Worm (Caenorhabditis elegans) whole organism, L3 larva: ENCODE data around the gene Y57G11B.3.

ENCODE experiments used
- R02D3.7 ChIP-seq: fragments of 150-350 bp; optimal IDR thresholded peaks from 2 replicates; lab custom pipeline; 2014; ENCODE audit warnings: missing biosample characterization, missing genetic modification characterization
- ZK546.5 ChIP-seq: sonication (generic microtip); optimal IDR thresholded peaks from 2 replicates; lab custom pipeline; 2017; ENCODE audit warnings: missing biosample characterization, missing genetic modification characterization
- ama-1 ChIP-seq: fragments of 150-350 bp; optimal IDR thresholded peaks from 2 replicates; lab custom pipeline; 2018
- ceh-16 ChIP-seq: sonication (generic microtip); optimal IDR thresholded peaks from 2 replicates; lab custom pipeline; 2017; ENCODE audit warnings: missing biosample characterization, missing genetic modification characterization
- ceh-28 ChIP-seq: fragments of 150-350 bp; optimal IDR thresholded peaks from 2 replicates; lab custom pipeline; 2014; ENCODE audit warnings: missing biosample characterization, missing genetic modification reagents, missing genetic modification characterization
- ceh-82 ChIP-seq: fragments of 150-350 bp; optimal IDR thresholded peaks from 2 replicates; lab custom pipeline; 2014; ENCODE audit warnings: missing biosample characterization, missing genetic modification characterization
- ceh-9 ChIP-seq: sonication (generic microtip); optimal IDR thresholded peaks from 2 replicates; lab custom pipeline; 2018; ENCODE audit warnings: missing biosample characterization, missing genetic modification characterization
- egl-27 ChIP-seq: sonication (generic microtip); optimal IDR thresholded peaks from 4 replicates; lab custom pipeline; 2017; ENCODE audit warnings: missing biosample characterization, missing genetic modification reagents, missing genetic modification characterization
- elt-1 ChIP-seq: fragments of 150-350 bp; optimal IDR thresholded peaks from 2 replicates; lab custom pipeline; 2014; ENCODE audit warnings: missing biosample characterization, missing genetic modification characterization
- elt-2 ChIP-seq: sonication (generic microtip); optimal IDR thresholded peaks from 2 replicates; lab custom pipeline; 2016; ENCODE audit warnings: missing genetic modification reagents, mild to moderate bottlenecking, missing genetic modification characterization, missing compliant biosample characterization
- elt-3 ChIP-seq, 3 experiments: fragments of 150-350 bp in 1 of 3; sonication (generic microtip) in 2 of 3; optimal IDR thresholded peaks; 2 replicates in 2 of 3; 4 replicates in 1 of 3; lab custom pipeline; 2014 to 2017; ENCODE audit warnings: missing biosample characterization in 3 of 3, missing genetic modification characterization in 3 of 3
- eor-1 ChIP-seq, 2 experiments: fragments of 150-350 bp; optimal IDR thresholded peaks; 2 replicates each; lab custom pipeline; 2014 to 2018; ENCODE audit warnings: missing biosample characterization in 2 of 2, missing genetic modification characterization in 2 of 2
- fkh-10 ChIP-seq: sonication (generic microtip); optimal IDR thresholded peaks from 2 replicates; lab custom pipeline; 2017; ENCODE audit warnings: missing biosample characterization, missing genetic modification reagents, missing genetic modification characterization
- fkh-2 ChIP-seq: fragments of 150-350 bp; optimal IDR thresholded peaks from 2 replicates; lab custom pipeline; 2014; ENCODE audit warnings: missing biosample characterization, missing genetic modification reagents, missing genetic modification characterization
- fos-1 ChIP-seq: fragments of 150-350 bp; optimal IDR thresholded peaks from 2 replicates; lab custom pipeline; 2014; ENCODE audit warnings: missing biosample characterization, missing genetic modification characterization
- jun-1 ChIP-seq: fragments of 150-350 bp; optimal IDR thresholded peaks from 2 replicates; lab custom pipeline; 2014; ENCODE audit warnings: missing biosample characterization, missing genetic modification reagents, missing genetic modification characterization
- lin-15B ChIP-seq: fragments of 150-350 bp; optimal IDR thresholded peaks from 2 replicates; lab custom pipeline; 2014; ENCODE audit warnings: missing biosample characterization, missing genetic modification characterization
- lin-39 ChIP-seq: fragments of 150-350 bp; optimal IDR thresholded peaks from 2 replicates; lab custom pipeline; 2018; ENCODE audit warnings: missing biosample characterization, missing genetic modification reagents, missing genetic modification characterization
- mdl-1 ChIP-seq: fragments of 150-350 bp; optimal IDR thresholded peaks from 2 replicates; lab custom pipeline; 2014; ENCODE audit warnings: missing biosample characterization, missing genetic modification characterization
- mml-1 ChIP-seq: fragments of 150-350 bp; sonication (generic microtip); optimal IDR thresholded peaks from 3 replicates; lab custom pipeline; 2014; ENCODE audit warnings: missing biosample characterization, missing genetic modification characterization
- nfya-1 ChIP-seq: sonication (generic microtip); optimal IDR thresholded peaks from 2 replicates; lab custom pipeline; 2017; ENCODE audit warnings: missing genetic modification characterization, mild to moderate bottlenecking, missing compliant biosample characterization, antibody characterized with exemption, moderate library complexity; ENCODE audit not compliant: insufficient read depth
- nhr-12 ChIP-seq: fragments of 150-350 bp; optimal IDR thresholded peaks from 2 replicates; lab custom pipeline; 2014; ENCODE audit warnings: missing biosample characterization, missing genetic modification characterization
- nhr-23 ChIP-seq: fragments of 150-350 bp; optimal IDR thresholded peaks from 2 replicates; lab custom pipeline; 2014; ENCODE audit warnings: missing biosample characterization, missing genetic modification reagents, missing genetic modification characterization
- nhr-237 ChIP-seq: fragments of 150-350 bp; optimal IDR thresholded peaks from 2 replicates; lab custom pipeline; 2014; ENCODE audit warnings: missing biosample characterization, missing genetic modification characterization
- nhr-25 ChIP-seq: sonication (generic microtip); optimal IDR thresholded peaks from 2 replicates; lab custom pipeline; 2017; ENCODE audit warnings: missing biosample characterization, missing genetic modification characterization
- nhr-28 ChIP-seq: fragments of 150-350 bp; optimal IDR thresholded peaks from 2 replicates; lab custom pipeline; 2014; ENCODE audit warnings: missing biosample characterization, missing genetic modification characterization
- nhr-43 ChIP-seq: sonication (generic microtip); optimal IDR thresholded peaks from 2 replicates; lab custom pipeline; 2016; ENCODE audit warnings: mild to moderate bottlenecking, missing genetic modification characterization, missing compliant biosample characterization; ENCODE audit not compliant: poor library complexity, severe bottlenecking
- nhr-67 ChIP-seq: fragments of 150-350 bp; optimal IDR thresholded peaks from 2 replicates; lab custom pipeline; 2014; ENCODE audit warnings: missing biosample characterization, missing genetic modification characterization
- nhr-76 ChIP-seq: fragments of 150-350 bp; sonication (generic microtip); optimal IDR thresholded peaks from 5 replicates; lab custom pipeline; 2014; ENCODE audit warnings: missing biosample characterization, missing genetic modification characterization
- pha-4 ChIP-seq: fragments of 150-350 bp; optimal IDR thresholded peaks from 2 replicates; lab custom pipeline; 2014; ENCODE audit warnings: missing biosample characterization, missing genetic modification reagents, missing genetic modification characterization
- pqm-1 ChIP-seq: fragments of 150-350 bp; optimal IDR thresholded peaks from 2 replicates; lab custom pipeline; 2017; ENCODE audit warnings: missing biosample characterization, missing genetic modification characterization, inconsistent platforms
- sea-2 ChIP-seq: fragments of 150-350 bp; sonication (generic microtip); optimal IDR thresholded peaks from 4 replicates; lab custom pipeline; 2014; ENCODE audit warnings: missing biosample characterization, missing genetic modification reagents, missing genetic modification characterization
- skn-1 ChIP-seq: fragments of 150-350 bp; optimal IDR thresholded peaks from 2 replicates; lab custom pipeline; 2014; ENCODE audit warnings: missing biosample characterization, missing genetic modification characterization
- snpc-4 ChIP-seq: fragments of 150-350 bp; optimal IDR thresholded peaks from 2 replicates; lab custom pipeline; 2014; ENCODE audit warnings: missing biosample characterization, missing genetic modification characterization
- tbx-2 ChIP-seq: sonication (generic microtip); optimal IDR thresholded peaks from 2 replicates; lab custom pipeline; 2016; ENCODE audit warnings: mild to moderate bottlenecking, missing genetic modification characterization, missing compliant biosample characterization
- unc-39 ChIP-seq: sonication (generic microtip); optimal IDR thresholded peaks from 4 replicates; lab custom pipeline; 2017; ENCODE audit warnings: missing biosample characterization, missing genetic modification characterization
- unc-62 ChIP-seq: fragments of 150-350 bp; sonication (generic microtip); optimal IDR thresholded peaks from 4 replicates; lab custom pipeline; 2014; ENCODE audit warnings: missing biosample characterization, missing genetic modification reagents, missing genetic modification characterization
- zag-1 ChIP-seq: fragments of 150-350 bp; optimal IDR thresholded peaks from 2 replicates; lab custom pipeline; 2014; ENCODE audit warnings: missing biosample characterization, missing genetic modification characterization
- ztf-11 ChIP-seq: fragments of 150-350 bp; optimal IDR thresholded peaks from 2 replicates; lab custom pipeline; 2014; ENCODE audit warnings: missing biosample characterization, missing genetic modification characterization
- ztf-4 ChIP-seq: fragments of 150-350 bp; optimal IDR thresholded peaks from 2 replicates; lab custom pipeline; 2014; ENCODE audit warnings: missing biosample characterization, missing genetic modification characterization

Y57G11B.3 gene

DNA sequence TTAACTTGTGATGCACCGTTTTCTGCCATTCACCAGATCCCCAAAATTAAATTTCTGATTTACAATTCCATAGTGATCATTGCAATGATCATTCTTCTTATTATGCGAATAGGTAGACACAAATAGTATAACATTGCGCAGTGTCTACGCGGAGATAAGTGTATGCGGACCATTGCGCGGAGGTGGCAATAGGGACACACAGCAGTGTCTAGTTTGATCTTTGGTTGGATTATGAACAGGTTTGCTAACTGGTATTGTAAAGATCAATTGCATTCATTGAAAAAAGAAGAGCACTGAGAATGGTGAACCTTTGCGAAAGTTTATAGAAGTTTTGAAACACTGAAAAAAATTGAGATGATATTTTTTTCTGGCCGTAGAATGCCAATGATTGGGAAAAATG, 25.1 kb upstream of the Y57G11B.3 start:
- no peak for TF ChIP-seq fkh-2
- TF ChIP-seq elt-2 (tag; lab: Kevin White, UChicago), result no peak
- no peak for TF ChIP-seq nhr-28
- no peak for TF ChIP-seq nhr-12 (tag; lab: Kevin White, UChicago)
- no peak for TF ChIP-seq unc-39 (tag; lab: Kevin White, UChicago)
- TF ChIP-seq zag-1 (tag; lab: Kevin White, UChicago), result no peak
- no peak for TF ChIP-seq nhr-25 (tag; lab: Kevin White, UChicago)
- TF ChIP-seq skn-1, result no peak
- no peak for TF ChIP-seq nfya-1 (tag; lab: Kevin White, UChicago)
- TF ChIP-seq ceh-9 (tag; lab: Kevin White, UChicago), result no peak

DNA sequence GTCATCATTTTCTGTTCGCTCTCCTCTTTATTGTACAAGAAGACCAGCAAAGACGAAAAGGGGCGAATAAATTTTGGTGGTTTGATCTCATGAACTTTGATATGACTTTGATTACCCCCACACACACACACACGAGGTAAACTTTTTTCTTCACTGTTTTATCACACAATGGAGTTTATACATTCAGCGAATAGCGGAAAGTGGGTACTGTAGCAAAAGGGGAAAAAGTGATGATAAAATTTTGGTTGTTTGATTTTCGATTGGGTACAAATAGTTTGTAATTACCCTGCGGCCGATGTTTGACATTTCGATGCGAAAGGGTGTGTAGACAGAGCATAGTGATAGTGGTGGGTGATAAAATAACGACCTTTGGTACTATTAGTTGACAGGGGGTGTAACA, 20.1 kb upstream of the Y57G11B.3 start:
- TF ChIP-seq ceh-28 (tag; lab: Kevin White, UChicago), result peak; percentile 78
- peak; percentile 96 for TF ChIP-seq pha-4 (tag; lab: Kevin White, UChicago)
- peak; percentile 58 for TF ChIP-seq tbx-2 (tag; lab: Kevin White, UChicago)
- no peak for TF ChIP-seq elt-1 (tag; lab: Kevin White, UChicago)
- peak; percentile 54 to 95 (median 88) for TF ChIP-seq elt-3 (tag; optimal IDR thresholded peaks at IDR 0.05; lab: Kevin White, UChicago)
- TF ChIP-seq nhr-28, result peak; percentile 84
- TF ChIP-seq ceh-82 (tag; lab: Kevin White, UChicago), result no peak
- no peak for TF ChIP-seq ZK546.5 (tag; lab: Kevin White, UChicago)
- no peak for TF ChIP-seq nhr-237 (tag; lab: Kevin White, UChicago)
- peak; percentile 100 for TF ChIP-seq pqm-1 (tag; lab: Kevin White, UChicago)
- peak; percentile 95 for TF ChIP-seq nhr-43 (tag; lab: Kevin White, UChicago)
- peak; percentile 39 for TF ChIP-seq unc-62 (GFP tag; lab: Kevin White, UChicago)
- no peak for TF ChIP-seq nhr-12 (tag; lab: Kevin White, UChicago)
- TF ChIP-seq ceh-16 (tag; lab: Kevin White, UChicago), result no peak
- no peak for TF ChIP-seq eor-1 (tag; optimal IDR thresholded peaks at IDR 0.05; lab: Kevin White, UChicago)
- TF ChIP-seq snpc-4 (tag; lab: Kevin White, UChicago), result peak; percentile 44
- TF ChIP-seq fkh-2, result no peak
- peak; percentile 97 for TF ChIP-seq jun-1
- peak; percentile 83 for TF ChIP-seq nhr-76 (tag; lab: Kevin White, UChicago)
- no peak for TF ChIP-seq mml-1 (tag; lab: Kevin White, UChicago)
- TF ChIP-seq ztf-11 (tag; lab: Kevin White, UChicago), result no peak
- TF ChIP-seq nhr-25 (tag; lab: Kevin White, UChicago), result peak; percentile 93
- peak; percentile 95 for TF ChIP-seq nfya-1 (tag; lab: Kevin White, UChicago)
- TF ChIP-seq skn-1, result peak; percentile 94
- peak; percentile 100 for TF ChIP-seq elt-2 (tag; lab: Kevin White, UChicago)
- TF ChIP-seq fkh-10 (GFP tag; lab: Kevin White, UChicago), result no peak
- no peak for TF ChIP-seq sea-2
- TF ChIP-seq R02D3.7 (tag; lab: Kevin White, UChicago), result peak; percentile 67
- no peak for TF ChIP-seq ztf-4
- peak; percentile 93 for TF ChIP-seq egl-27 (tag; lab: Kevin White, UChicago)
- TF ChIP-seq fos-1 (tag; lab: Kevin White, UChicago), result peak; percentile 83
- TF ChIP-seq nhr-67 (tag; lab: Kevin White, UChicago), result no peak
- peak; percentile 97 for TF ChIP-seq nhr-23 (tag; lab: Kevin White, UChicago)
- TF ChIP-seq mdl-1, result peak; percentile 86
- TF ChIP-seq, all 47 proteins: peak for 20

DNA sequence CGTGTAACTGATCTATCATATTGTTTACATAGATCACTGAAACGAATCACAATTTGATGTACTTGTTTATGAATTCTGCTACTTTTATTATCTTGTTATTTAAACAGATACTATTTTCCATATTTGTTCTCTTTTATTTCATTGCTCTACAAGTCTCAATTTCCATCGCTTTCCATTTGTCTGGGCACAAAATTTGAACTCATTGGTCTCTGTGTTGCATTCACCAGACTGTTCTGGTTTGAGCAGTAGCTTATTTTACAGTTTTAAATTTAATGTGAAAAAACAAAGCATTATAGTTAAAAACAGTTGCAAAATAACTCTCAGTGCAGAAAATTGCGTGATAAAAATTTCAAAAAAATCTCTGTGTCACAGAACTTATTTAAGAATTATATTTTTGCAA, 13.4 kb upstream of the Y57G11B.3 start:
- TF ChIP-seq ceh-9 (tag; lab: Kevin White, UChicago), result no peak
- no peak for TF ChIP-seq lin-15B (tag; lab: Kevin White, UChicago)
- TF ChIP-seq ama-1 (lab: Kevin White, UChicago), result no peak
- TF ChIP-seq pqm-1 (tag; lab: Kevin White, UChicago), result no peak
- no peak for TF ChIP-seq egl-27 (tag; lab: Kevin White, UChicago)
- TF ChIP-seq fos-1 (tag; lab: Kevin White, UChicago), result no peak
- no peak for TF ChIP-seq jun-1
- no peak for TF ChIP-seq ztf-4
- TF ChIP-seq lin-39, result no peak
- TF ChIP-seq fkh-2, result no peak
- no peak for TF ChIP-seq nhr-25 (tag; lab: Kevin White, UChicago)
- TF ChIP-seq elt-2 (tag; lab: Kevin White, UChicago), result no peak
- TF ChIP-seq unc-39 (tag; lab: Kevin White, UChicago), result no peak
- no peak for TF ChIP-seq snpc-4 (tag; lab: Kevin White, UChicago)
- TF ChIP-seq nhr-67 (tag; lab: Kevin White, UChicago), result no peak
- TF ChIP-seq ZK546.5 (tag; lab: Kevin White, UChicago), result no peak
